Worm (Caenorhabditis elegans) whole organism, L2 larva: Measurements from ENCODE around the gene Y43F4B.10.

Experiments
- R02D3.7 ChIP-seq: fragments of 150-350 bp; optimal IDR thresholded peaks from 2 replicates; lab custom pipeline; 2014; ENCODE audit warnings: missing biosample characterization, missing genetic modification characterization
- gmeb-1 ChIP-seq: fragments of 150-350 bp; optimal IDR thresholded peaks from 2 replicates; lab custom pipeline; 2014; ENCODE audit warnings: missing biosample characterization, missing genetic modification characterization
- nhr-10 ChIP-seq: sonication (generic microtip); optimal IDR thresholded peaks from 2 replicates; lab custom pipeline; 2017; ENCODE audit warnings: missing biosample characterization, missing genetic modification characterization
- nhr-11 ChIP-seq: fragments of 150-350 bp; optimal IDR thresholded peaks from 2 replicates; lab custom pipeline; 2014; ENCODE audit warnings: missing biosample characterization, missing genetic modification characterization
- nhr-25 ChIP-seq: fragments of 150-350 bp; sonication (generic microtip); optimal IDR thresholded peaks from 3 replicates; lab custom pipeline; 2014; ENCODE audit warnings: missing biosample characterization, missing genetic modification characterization
- skn-1 ChIP-seq: sonication (generic microtip); optimal IDR thresholded peaks from 2 replicates; lab custom pipeline; 2017; ENCODE audit warnings: missing biosample characterization, missing genetic modification characterization
- snpc-4 ChIP-seq: fragments of 150-350 bp; optimal IDR thresholded peaks from 2 replicates; lab custom pipeline; 2014; ENCODE audit warnings: missing biosample characterization, missing genetic modification characterization
- unc-62 ChIP-seq: fragments of 150-350 bp; optimal IDR thresholded peaks from 2 replicates; lab custom pipeline; 2014; ENCODE audit warnings: missing biosample characterization, missing genetic modification reagents, missing genetic modification characterization

DNA sequence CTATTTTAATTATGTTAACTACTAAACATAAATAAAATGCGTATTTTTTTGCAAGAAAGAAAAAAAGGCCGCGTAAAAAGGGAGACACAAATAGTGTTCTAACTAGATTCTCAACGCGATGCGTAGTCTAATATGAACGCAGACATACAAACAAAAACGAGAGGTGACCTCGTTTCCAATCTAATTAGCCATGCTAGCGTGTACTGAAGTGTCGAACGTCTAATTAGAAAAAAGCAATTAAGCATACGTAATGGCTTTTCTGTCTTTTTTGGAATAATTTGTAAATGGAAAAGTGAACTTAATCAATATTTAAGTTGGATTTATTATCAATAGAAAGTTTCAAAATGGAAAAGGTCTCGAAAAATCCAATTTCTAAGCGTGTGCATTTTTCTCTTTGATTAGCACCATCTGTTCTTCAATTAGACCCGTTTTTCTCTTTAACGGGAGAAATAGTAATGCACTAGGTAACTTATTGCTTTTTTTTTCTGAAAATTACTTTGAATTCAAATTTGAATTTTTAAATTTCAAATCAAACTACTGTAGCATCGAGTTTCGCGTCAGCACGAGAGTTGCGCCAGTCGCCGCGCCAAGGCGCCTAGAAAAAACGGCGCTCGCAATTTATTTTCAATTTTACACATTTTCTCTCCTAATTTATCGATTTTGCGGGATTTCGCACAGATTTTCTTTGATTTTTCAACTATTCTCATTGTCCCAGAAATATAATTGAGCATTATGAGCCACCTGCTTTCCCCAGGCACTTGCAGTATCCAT, 26.8 kb downstream of the Y43F4B.10 start:
- TF ChIP-seq R02D3.7 (tag; lab: Kevin White, UChicago): no peak
- TF ChIP-seq unc-62 (GFP tag; lab: Kevin White, UChicago): no peak
- no peak for TF ChIP-seq nhr-10 (tag; lab: Kevin White, UChicago)
- TF ChIP-seq nhr-25: no peak
- no peak for TF ChIP-seq snpc-4 (tag; lab: Kevin White, UChicago)
- TF ChIP-seq gmeb-1 (tag; lab: Kevin White, UChicago): peak; percentile 66
- no peak for TF ChIP-seq skn-1 (tag; lab: Kevin White, UChicago)
- TF ChIP-seq nhr-11 (tag; lab: Kevin White, UChicago): no peak
